Worm (Caenorhabditis elegans) whole organism, young adult: ENCODE data around the gene mrpl-22.

ENCODE experiments used
- C17E4.6 ChIP-seq: fragments of 200-800 bp; sonication (Bioruptor generic); IDR thresholded peaks from 2 replicates; pipeline ENCODE4 v1.3.6; 2022; ENCODE audit warnings: missing genetic modification reagents, missing genetic modification characterization, missing compliant biosample characterization
- D2030.7 ChIP-seq: fragments of 200-800 bp; sonication (Bioruptor generic); IDR thresholded peaks from 2 replicates; pipeline ENCODE4 v1.3.6; 2022; ENCODE audit warnings: missing genetic modification reagents, missing genetic modification characterization, missing compliant biosample characterization
- F10E7.11 ChIP-seq: sonication (generic microtip); optimal IDR thresholded peaks from 2 replicates; lab custom pipeline; 2017; ENCODE audit warnings: mild to moderate bottlenecking, missing genetic modification characterization, moderate library complexity, missing compliant biosample characterization
- F22D6.2 ChIP-seq: sonication (generic microtip); optimal IDR thresholded peaks from 2 replicates; lab custom pipeline; 2016; ENCODE audit warnings: mild to moderate bottlenecking, missing genetic modification characterization, missing compliant biosample characterization
- F33H1.4 ChIP-seq: fragments of 200-800 bp; sonication (Bioruptor generic); IDR thresholded peaks from 2 replicates; pipeline ENCODE4 v1.3.6; 2022; ENCODE audit warnings: missing genetic modification reagents, missing genetic modification characterization, missing compliant biosample characterization
- F49E8.2 ChIP-seq: sonication (generic microtip); optimal IDR thresholded peaks from 3 replicates; lab custom pipeline; 2017; ENCODE audit warnings: missing genetic modification characterization, mild to moderate bottlenecking, missing compliant biosample characterization, antibody characterized with exemption, moderate library complexity; ENCODE audit not compliant: insufficient read depth
- F52B5.7 ChIP-seq: sonication (generic microtip); optimal IDR thresholded peaks from 2 replicates; lab custom pipeline; 2016; ENCODE audit warnings: mild to moderate bottlenecking, missing genetic modification characterization, missing compliant biosample characterization
- F57A8.1 ChIP-seq: fragments of 200-800 bp; sonication (Bioruptor generic); optimal IDR thresholded peaks from 2 replicates; lab custom pipeline; 2018; ENCODE audit warnings: mild to moderate bottlenecking, missing genetic modification characterization, moderate library complexity, missing compliant biosample characterization
- T26A5.8 ChIP-seq: sonication (generic microtip); optimal IDR thresholded peaks from 2 replicates; lab custom pipeline; 2016; ENCODE audit warnings: missing genetic modification characterization, missing compliant biosample characterization
- Y53F4B.3 ChIP-seq: fragments of 200-800 bp; sonication (Bioruptor generic); IDR thresholded peaks from 2 replicates; pipeline ENCODE4 v1.3.6; 2022; ENCODE audit warnings: missing genetic modification reagents, missing genetic modification characterization, missing compliant biosample characterization
- Y79H2A.3 ChIP-seq: fragments of 200-800 bp; sonication (Bioruptor generic); conservative IDR thresholded peaks from 2 replicates; pipeline ENCODE4 v1.3.6; 2022; ENCODE audit warnings: missing genetic modification reagents, missing genetic modification characterization, missing compliant biosample characterization
- attf-3 ChIP-seq: fragments of 200-800 bp; sonication (Bioruptor generic); conservative IDR thresholded peaks from 2 replicates; pipeline ENCODE4 v1.3.6; 2022; ENCODE audit warnings: missing genetic modification reagents, missing genetic modification characterization, missing compliant biosample characterization
- attf-6 ChIP-seq: fragments of 200-800 bp; sonication (Bioruptor generic); IDR thresholded peaks from 2 replicates; pipeline ENCODE4 v1.3.6; 2022; ENCODE audit warnings: missing genetic modification reagents, missing genetic modification characterization, missing compliant biosample characterization
- bed-2 ChIP-seq: fragments of 200-800 bp; sonication (Bioruptor generic); IDR thresholded peaks from 2 replicates; pipeline ENCODE4 v1.3.6; 2022; ENCODE audit warnings: missing genetic modification reagents, missing genetic modification characterization, missing compliant biosample characterization
- ccch-3 ChIP-seq: fragments of 200-800 bp; sonication (Bioruptor generic); optimal IDR thresholded peaks from 2 replicates; lab custom pipeline; 2018; ENCODE audit warnings: mild to moderate bottlenecking, missing genetic modification characterization, missing compliant biosample characterization
- ceh-100 ChIP-seq: fragments of 200-800 bp; sonication (Bioruptor generic); IDR thresholded peaks from 2 replicates; pipeline ENCODE4 v1.3.6; 2022; ENCODE audit warnings: missing genetic modification reagents, missing genetic modification characterization, missing compliant biosample characterization
- ceh-27 ChIP-seq: fragments of 200-800 bp; sonication (Bioruptor generic); optimal IDR thresholded peaks from 2 replicates; lab custom pipeline; 2018; ENCODE audit warnings: mild to moderate bottlenecking, missing genetic modification characterization, moderate library complexity, missing compliant biosample characterization
- ceh-40 ChIP-seq: fragments of 200-800 bp; sonication (Bioruptor generic); IDR thresholded peaks from 2 replicates; pipeline ENCODE4 v1.3.6; 2022; ENCODE audit warnings: missing genetic modification characterization, missing compliant biosample characterization
- dpff-1 ChIP-seq: sonication (generic microtip); optimal IDR thresholded peaks from 2 replicates; lab custom pipeline; 2017; ENCODE audit warnings: mild to moderate bottlenecking, missing genetic modification characterization, missing compliant biosample characterization
- efl-1 ChIP-seq: fragments of 150-350 bp; optimal IDR thresholded peaks from 2 replicates; lab custom pipeline; 2014; ENCODE audit warnings: missing biosample characterization, missing genetic modification reagents, missing genetic modification characterization
- egl-44 ChIP-seq: fragments of 200-800 bp; sonication (Bioruptor generic); IDR thresholded peaks from 2 replicates; pipeline ENCODE4 v1.3.6; 2022; ENCODE audit warnings: missing genetic modification reagents, missing genetic modification characterization, missing compliant biosample characterization
- gei-17 ChIP-seq: fragments of 200-800 bp; sonication (Bioruptor generic); optimal IDR thresholded peaks from 2 replicates; lab custom pipeline; 2018; ENCODE audit warnings: mild to moderate bottlenecking, missing genetic modification characterization, missing compliant biosample characterization
- lag-1 ChIP-seq: fragments of 200-800 bp; sonication (Bioruptor generic); IDR thresholded peaks from 2 replicates; pipeline ENCODE4 v1.3.6; 2022; ENCODE audit warnings: missing genetic modification reagents, missing genetic modification characterization, missing compliant biosample characterization
- let-526 ChIP-seq: fragments of 200-800 bp; sonication (Bioruptor generic); IDR thresholded peaks from 2 replicates; pipeline ENCODE4 v1.3.6; 2022; ENCODE audit warnings: missing genetic modification reagents, missing genetic modification characterization, missing compliant biosample characterization
- let-607 ChIP-seq, 2 experiments: fragments of 200-800 bp in 1 of 2; sonication (Bioruptor generic) in 1 of 2; sonication (generic microtip) in 1 of 2; optimal IDR thresholded peaks; 2 replicates each; lab custom pipeline; 2016 to 2018; ENCODE audit warnings: mild to moderate bottlenecking in 2 of 2, missing compliant biosample characterization in 2 of 2, missing genetic modification characterization in 2 of 2, moderate library complexity in 2 of 2, missing genotype in 1 of 2
- lin-35 ChIP-seq, 3 experiments: fragments of 150-350 bp in 2 of 3; sonication (generic microtip) in 1 of 3; optimal IDR thresholded peaks; 2 replicates each; lab custom pipeline; 2014 to 2018; ENCODE audit warnings: missing biosample characterization in 3 of 3, missing genetic modification characterization in 3 of 3, missing genetic modification reagents in 3 of 3
- lin-54 ChIP-seq: fragments of 200-800 bp; sonication (Bioruptor generic); optimal IDR thresholded peaks from 2 replicates; lab custom pipeline; 2018; ENCODE audit warnings: mild to moderate bottlenecking, missing genetic modification characterization, missing compliant biosample characterization
- lir-1 ChIP-seq: fragments of 200-800 bp; sonication (Bioruptor generic); conservative IDR thresholded peaks from 2 replicates; pipeline ENCODE4 v1.3.6; 2022; ENCODE audit warnings: missing genetic modification reagents, missing genetic modification characterization, missing compliant biosample characterization
- lsy-27 ChIP-seq: sonication (generic microtip); optimal IDR thresholded peaks from 2 replicates; lab custom pipeline; 2017; ENCODE audit warnings: missing genetic modification characterization, mild to moderate bottlenecking, missing compliant biosample characterization, antibody characterized with exemption, missing genotype, borderline replicate concordance; ENCODE audit not compliant: insufficient read depth
- madf-10 ChIP-seq: sonication (generic microtip); optimal IDR thresholded peaks from 2 replicates; lab custom pipeline; 2016; ENCODE audit warnings: mild to moderate bottlenecking, missing genetic modification characterization, missing compliant biosample characterization
- madf-6 ChIP-seq: fragments of 200-800 bp; sonication (Bioruptor generic); IDR thresholded peaks from 2 replicates; pipeline ENCODE4 v1.3.6; 2022; ENCODE audit warnings: missing genetic modification reagents, missing genetic modification characterization, missing compliant biosample characterization
- mcd-1 ChIP-seq: fragments of 200-800 bp; sonication (Bioruptor generic); IDR thresholded peaks from 2 replicates; pipeline ENCODE4 v1.3.6; 2022; ENCODE audit warnings: missing genetic modification reagents, missing genetic modification characterization, missing compliant biosample characterization
- mel-28 ChIP-seq: sonication (generic microtip); optimal IDR thresholded peaks from 2 replicates; lab custom pipeline; 2016; ENCODE audit warnings: borderline replicate concordance, mild to moderate bottlenecking, missing genetic modification characterization, missing compliant biosample characterization
- mes-4 ChIP-seq: sonication (generic microtip); optimal IDR thresholded peaks from 2 replicates; lab custom pipeline; 2016; ENCODE audit warnings: missing genotype, missing genetic modification characterization, missing compliant biosample characterization
- nfyb-1 ChIP-seq: fragments of 200-800 bp; sonication (Bioruptor generic); IDR thresholded peaks from 2 replicates; pipeline ENCODE4 v1.3.6; 2022; ENCODE audit warnings: missing genetic modification reagents, missing genetic modification characterization, missing compliant biosample characterization
- nhr-179 ChIP-seq: sonication (generic microtip); optimal IDR thresholded peaks from 2 replicates; lab custom pipeline; 2016; ENCODE audit warnings: mild to moderate bottlenecking, missing genetic modification characterization, missing compliant biosample characterization
- nhr-90 ChIP-seq: sonication (generic microtip); optimal IDR thresholded peaks from 2 replicates; lab custom pipeline; 2016; ENCODE audit warnings: missing genotype, mild to moderate bottlenecking, missing genetic modification characterization, missing compliant biosample characterization
- pha-4 ChIP-seq: fragments of 150-350 bp; sonication (generic microtip); optimal IDR thresholded peaks from 2 replicates; lab custom pipeline; 2014; ENCODE audit warnings: missing biosample characterization, missing genetic modification reagents, missing genetic modification characterization
- rec-8 ChIP-seq, 2 experiments: sonication (generic microtip); optimal IDR thresholded peaks; 2 replicates each; lab custom pipeline; 2016; ENCODE audit warnings: mild to moderate bottlenecking in 2 of 2, missing genetic modification characterization in 2 of 2, missing genetic modification reagents in 2 of 2, missing genotype in 2 of 2, missing biosample characterization in 1 of 2, missing compliant biosample characterization in 1 of 2, moderate library complexity in 1 of 2
- snpc-1.3 ChIP-seq: sonication (generic microtip); optimal IDR thresholded peaks from 2 replicates; lab custom pipeline; 2017; ENCODE audit warnings: missing genetic modification characterization, mild to moderate bottlenecking, missing compliant biosample characterization, antibody characterized with exemption, moderate library complexity, missing genotype, missing genetic modification reagents; ENCODE audit not compliant: insufficient read depth
- snpc-4 ChIP-seq, 5 experiments: fragments of 150-350 bp in 1 of 5; sonication (generic microtip) in 4 of 5; optimal IDR thresholded peaks; 2 replicates each; lab custom pipeline; 2014 to 2018; ENCODE audit warnings: missing genetic modification characterization in 5 of 5, missing biosample characterization in 3 of 5, antibody characterized with exemption in 2 of 5, mild to moderate bottlenecking in 2 of 5, missing compliant biosample characterization in 2 of 5, missing genotype in 2 of 5, moderate library complexity in 2 of 5, missing genetic modification reagents in 1 of 5
- tlf-1 ChIP-seq: fragments of 200-800 bp; sonication (Bioruptor generic); optimal IDR thresholded peaks from 2 replicates; lab custom pipeline; 2018; ENCODE audit warnings: mild to moderate bottlenecking, missing genetic modification characterization, missing compliant biosample characterization
- zim-3 ChIP-seq: sonication (generic microtip); optimal IDR thresholded peaks from 2 replicates; lab custom pipeline; 2017; ENCODE audit warnings: mild to moderate bottlenecking, missing genetic modification characterization, moderate library complexity, missing compliant biosample characterization
- ztf-18 ChIP-seq: sonication (generic microtip); optimal IDR thresholded peaks from 2 replicates; lab custom pipeline; 2016; ENCODE audit warnings: missing genotype, mild to moderate bottlenecking, missing genetic modification characterization, missing compliant biosample characterization
- ztf-28 ChIP-seq: fragments of 200-800 bp; sonication (Bioruptor generic); IDR thresholded peaks from 2 replicates; pipeline ENCODE4 v1.3.6; 2022; ENCODE audit warnings: missing genetic modification reagents, missing genetic modification characterization, missing compliant biosample characterization
- ztf-3 ChIP-seq: fragments of 200-800 bp; sonication (Bioruptor generic); optimal IDR thresholded peaks from 2 replicates; lab custom pipeline; 2018; ENCODE audit warnings: mild to moderate bottlenecking, missing genetic modification characterization, missing compliant biosample characterization

The mrpl-22 gene

ce11 chrIII:10624564-10624963, 9.3 kb downstream of the mrpl-22 start (continued):
- TF ChIP-seq let-607 (tag; optimal IDR thresholded peaks at IDR 0.05; lab: Kevin White, UChicago) (no peak), lin-35 (GFP tag; optimal IDR thresholded peaks at IDR 0.05; lab: Kevin White, UChicago) (peak in 1 of 3 experiments; percentile 41), attf-6 (GFP tag; lab: Robert Waterston, UW) (peak; percentile 72), ztf-18 (tag; lab: Kevin White, UChicago) (peak; percentile 76), rec-8 (tag; optimal IDR thresholded peaks at IDR 0.05; lab: Kevin White, UChicago) (peak; percentile 59 to 73), ceh-100 (GFP tag; lab: Robert Waterston, UW) (peak; percentile 51; the same call in 1 of the 2 replicates), egl-44 (GFP tag; lab: Robert Waterston, UW) (peak; percentile 89), snpc-4 (GFP tag; optimal IDR thresholded peaks at IDR 0.05; lab: Kevin White, UChicago) (peak; percentile 32), snpc-4 (tag; optimal IDR thresholded peaks at IDR 0.05; lab: Kevin White, UChicago) (peak in 3 of 4 experiments; percentile 16 to 37 (median 28)), T26A5.8 (tag; lab: Kevin White, UChicago) (no peak), nfyb-1 (peak; percentile 80)

ce11 chrIII:10628360-10628759, 13.1 kb downstream of the mrpl-22 start:
- TF ChIP-seq tlf-1 (GFP tag; lab: Kevin White, UChicago) (no peak), ztf-3 (GFP tag; lab: Kevin White, UChicago) (no peak), F49E8.2 (tag; lab: Kevin White, UChicago) (no peak), Y53F4B.3 (GFP tag; lab: Robert Waterston, UW) (no peak), lir-1 (no peak), gei-17 (GFP tag; lab: Kevin White, UChicago) (no peak), F57A8.1 (GFP tag; lab: Kevin White, UChicago) (no peak), madf-10 (tag; lab: Kevin White, UChicago) (no peak), madf-6 (no peak), attf-3 (GFP tag; lab: Robert Waterston, UW) (no peak), lin-54 (GFP tag; lab: Kevin White, UChicago) (no peak), nhr-90 (no peak), ztf-28 (GFP tag; lab: Robert Waterston, UW) (no peak), nhr-179 (tag; lab: Kevin White, UChicago) (no peak), D2030.7 (GFP tag; lab: Robert Waterston, UW) (no peak), mes-4 (no peak), lin-35 (GFP tag; optimal IDR thresholded peaks at IDR 0.05; lab: Kevin White, UChicago) (no peak), F10E7.11 (no peak), Y79H2A.3 (GFP tag; lab: Robert Waterston, UW) (no peak), F33H1.4 (peak; percentile 14; the same call in 1 of the 2 replicates), C17E4.6 (no peak), F52B5.7 (tag; lab: Kevin White, UChicago) (no peak), mel-28 (tag; lab: Kevin White, UChicago) (no peak), ccch-3 (no peak), pha-4 (tag; lab: Kevin White, UChicago) (no peak), egl-44 (GFP tag; lab: Robert Waterston, UW) (no peak), snpc-1.3 (tag; lab: Kevin White, UChicago) (no peak), zim-3 (tag; lab: Kevin White, UChicago) (no peak), F22D6.2 (tag; lab: Kevin White, UChicago) (no peak), bed-2 (GFP tag; lab: Robert Waterston, UW) (no peak), lag-1 (GFP tag; lab: Robert Waterston, UW) (no peak), lsy-27 (tag; lab: Kevin White, UChicago) (no peak), dpff-1 (tag; lab: Kevin White, UChicago) (no peak), mcd-1 (GFP tag; lab: Robert Waterston, UW) (peak; percentile 24; the same call in 1 of the 2 replicates), ceh-27 (GFP tag; lab: Kevin White, UChicago) (no peak), let-526 (GFP tag; lab: Robert Waterston, UW) (no peak), ceh-40 (GFP tag; lab: Robert Waterston, UW) (no peak), efl-1 (GFP tag; lab: Kevin White, UChicago) (no peak)
